Worm (Caenorhabditis elegans) whole organism, L1 larva: ENCODE results near the gene ptc-3.

Source experiments
- C04F5.9 ChIP-seq: sonication (generic microtip); optimal IDR thresholded peaks from 2 replicates; lab custom pipeline; 2016; ENCODE audit warnings: missing genetic modification characterization, missing compliant biosample characterization
- C16A3.4 ChIP-seq: fragments of 150-350 bp; optimal IDR thresholded peaks from 2 replicates; lab custom pipeline; 2014; ENCODE audit warnings: missing biosample characterization, missing genetic modification characterization
- C34B4.2 ChIP-seq: sonication (generic microtip); optimal IDR thresholded peaks from 2 replicates; lab custom pipeline; 2017; ENCODE audit warnings: mild to moderate bottlenecking, missing genetic modification characterization, missing compliant biosample characterization
- F16B12.6 ChIP-seq: fragments of 150-350 bp; optimal IDR thresholded peaks from 2 replicates; lab custom pipeline; 2014; ENCODE audit warnings: missing biosample characterization, missing genetic modification characterization
- aha-1 ChIP-seq: fragments of 150-350 bp; optimal IDR thresholded peaks from 2 replicates; lab custom pipeline; 2014; ENCODE audit warnings: missing biosample characterization, missing genetic modification characterization
- ama-1 ChIP-seq: fragments of 150-350 bp; optimal IDR thresholded peaks from 2 replicates; lab custom pipeline; 2014
- blmp-1 ChIP-seq: fragments of 150-350 bp; optimal IDR thresholded peaks from 2 replicates; lab custom pipeline; 2014; ENCODE audit warnings: missing biosample characterization, missing genetic modification characterization
- ceh-8 ChIP-seq: fragments of 200-800 bp; sonication (Bioruptor generic); optimal IDR thresholded peaks from 2 replicates; lab custom pipeline; 2018; ENCODE audit warnings: mild to moderate bottlenecking, missing genetic modification characterization, moderate library complexity, missing compliant biosample characterization
- ceh-90 ChIP-seq: sonication (generic microtip); optimal IDR thresholded peaks from 2 replicates; lab custom pipeline; 2016; ENCODE audit warnings: missing genetic modification characterization, missing compliant biosample characterization
- dpl-1 ChIP-seq, 3 experiments: fragments of 150-350 bp in 2 of 3; sonication (generic microtip) in 1 of 3; optimal IDR thresholded peaks; 2 replicates each; lab custom pipeline; 2014 to 2017; ENCODE audit warnings: missing biosample characterization in 3 of 3, missing genetic modification characterization in 3 of 3, missing genetic modification reagents in 3 of 3
- dsc-1 ChIP-seq: sonication (generic microtip); optimal IDR thresholded peaks from 2 replicates; lab custom pipeline; 2016; ENCODE audit warnings: mild to moderate bottlenecking, missing genetic modification characterization, missing compliant biosample characterization
- efl-1 ChIP-seq, 4 experiments: fragments of 150-350 bp; optimal IDR thresholded peaks in 3 of 4; peaks in 1 of 4; 1 replicate in 1 of 4; 2 replicates in 3 of 4; lab custom pipeline; 2014; ENCODE audit warnings: missing biosample characterization in 2 of 4, missing genetic modification characterization in 2 of 4, missing genetic modification reagents in 2 of 4
- elt-2 ChIP-seq: sonication (generic microtip); optimal IDR thresholded peaks from 2 replicates; lab custom pipeline; 2016; ENCODE audit warnings: missing genetic modification characterization, mild to moderate bottlenecking, inconsistent platforms, missing compliant biosample characterization, missing genetic modification reagents
- elt-3 ChIP-seq, 6 experiments: fragments of 150-350 bp in 1 of 6; sonication (generic microtip); optimal IDR thresholded peaks; 2 replicates each; lab custom pipeline; 2017 to 2018; ENCODE audit warnings: missing biosample characterization in 6 of 6, missing genetic modification characterization in 6 of 6, inconsistent platforms in 1 of 6
- ets-5 ChIP-seq: fragments of 200-800 bp; sonication (Bioruptor generic); IDR thresholded peaks from 2 replicates; pipeline ENCODE4 v1.3.6; 2022; ENCODE audit warnings: missing genetic modification characterization, missing compliant biosample characterization
- fkh-10 ChIP-seq: sonication (generic microtip); optimal IDR thresholded peaks from 2 replicates; lab custom pipeline; 2017; ENCODE audit warnings: missing biosample characterization, missing genetic modification reagents, missing genetic modification characterization
- fos-1 ChIP-seq: fragments of 150-350 bp; optimal IDR thresholded peaks from 2 replicates; lab custom pipeline; 2014; ENCODE audit warnings: missing biosample characterization, missing genetic modification characterization
- grh-1 ChIP-seq: fragments of 200-800 bp; sonication (Bioruptor generic); IDR thresholded peaks from 2 replicates; pipeline ENCODE4 v1.3.6; 2022; ENCODE audit warnings: missing genetic modification reagents, missing genetic modification characterization, missing compliant biosample characterization
- hlh-17 ChIP-seq: fragments of 200-800 bp; sonication (Bioruptor generic); optimal IDR thresholded peaks from 2 replicates; lab custom pipeline; 2018; ENCODE audit warnings: missing genetic modification characterization, mild to moderate bottlenecking, missing compliant biosample characterization, moderate library complexity, borderline replicate concordance
- hpl-2 ChIP-seq: fragments of 150-350 bp; optimal IDR thresholded peaks from 2 replicates; lab custom pipeline; 2014; ENCODE audit warnings: missing biosample characterization, missing genetic modification reagents, missing genetic modification characterization
- irx-1 ChIP-seq: sonication (generic microtip); optimal IDR thresholded peaks from 2 replicates; lab custom pipeline; 2016; ENCODE audit warnings: missing genetic modification characterization, missing compliant biosample characterization
- isw-1 ChIP-seq: fragments of 200-800 bp; sonication (Bioruptor generic); IDR thresholded peaks from 2 replicates; pipeline ENCODE4 v1.3.6; 2022; ENCODE audit warnings: missing genetic modification characterization, missing compliant biosample characterization
- jun-1 ChIP-seq: fragments of 150-350 bp; optimal IDR thresholded peaks from 2 replicates; lab custom pipeline; 2014; ENCODE audit warnings: missing biosample characterization, missing genetic modification reagents, missing genetic modification characterization
- lin-14 ChIP-seq: fragments of 200-800 bp; sonication (Bioruptor generic); optimal IDR thresholded peaks from 2 replicates; lab custom pipeline; 2018; ENCODE audit warnings: mild to moderate bottlenecking, missing genetic modification characterization, moderate library complexity, missing compliant biosample characterization
- lin-35 ChIP-seq, 2 experiments: fragments of 150-350 bp; optimal IDR thresholded peaks; 2 replicates each; lab custom pipeline; 2014; ENCODE audit warnings: missing biosample characterization in 2 of 2, missing genetic modification characterization in 2 of 2, missing genetic modification reagents in 2 of 2
- lin-39 ChIP-seq: fragments of 150-350 bp; optimal IDR thresholded peaks from 2 replicates; lab custom pipeline; 2014; ENCODE audit warnings: missing biosample characterization, missing genetic modification reagents, missing genetic modification characterization
- lsy-2 ChIP-seq, 2 experiments: fragments of 150-350 bp; optimal IDR thresholded peaks; 2 replicates each; lab custom pipeline; 2014; ENCODE audit warnings: missing biosample characterization in 2 of 2, missing genetic modification characterization in 2 of 2
- mep-1 ChIP-seq: fragments of 150-350 bp; optimal IDR thresholded peaks from 2 replicates; lab custom pipeline; 2014; ENCODE audit warnings: missing biosample characterization, missing genetic modification characterization
- nhr-11 ChIP-seq: fragments of 150-350 bp; optimal IDR thresholded peaks from 2 replicates; lab custom pipeline; 2014; ENCODE audit warnings: missing biosample characterization, missing genetic modification characterization
- nhr-12 ChIP-seq: sonication (generic microtip); optimal IDR thresholded peaks from 2 replicates; lab custom pipeline; 2017; ENCODE audit warnings: missing biosample characterization, missing genetic modification characterization
- nhr-19 ChIP-seq: fragments of 200-800 bp; sonication (Bioruptor generic); conservative IDR thresholded peaks from 2 replicates; pipeline ENCODE4 v1.3.6; 2022; ENCODE audit warnings: missing genetic modification characterization, missing compliant biosample characterization
- nhr-20 ChIP-seq: sonication (generic microtip); optimal IDR thresholded peaks from 2 replicates; lab custom pipeline; 2016; ENCODE audit warnings: mild to moderate bottlenecking, missing genetic modification characterization, missing compliant biosample characterization
- nhr-237 ChIP-seq: fragments of 150-350 bp; optimal IDR thresholded peaks from 2 replicates; lab custom pipeline; 2014; ENCODE audit warnings: missing biosample characterization, missing genetic modification characterization
- nhr-28 ChIP-seq: fragments of 150-350 bp; optimal IDR thresholded peaks from 2 replicates; lab custom pipeline; 2014; ENCODE audit warnings: missing biosample characterization, missing genetic modification characterization
- nhr-47 ChIP-seq: sonication (generic microtip); optimal IDR thresholded peaks from 2 replicates; lab custom pipeline; 2016; ENCODE audit warnings: mild to moderate bottlenecking, missing genetic modification characterization, moderate library complexity, missing compliant biosample characterization
- nhr-71 ChIP-seq: sonication (generic microtip); optimal IDR thresholded peaks from 2 replicates; lab custom pipeline; 2016; ENCODE audit warnings: mild to moderate bottlenecking, missing genetic modification characterization, moderate library complexity, missing compliant biosample characterization
- nhr-84 ChIP-seq: sonication (generic microtip); optimal IDR thresholded peaks from 2 replicates; lab custom pipeline; 2017; ENCODE audit warnings: missing biosample characterization, missing genetic modification characterization
- nhr-85 ChIP-seq: sonication (generic microtip); peaks from one replicate; lab custom pipeline; 2016; ENCODE audit warnings: missing genetic modification characterization, inconsistent platforms, missing compliant biosample characterization
- nhr-90 ChIP-seq: sonication (generic microtip); optimal IDR thresholded peaks from 2 replicates; lab custom pipeline; 2016; ENCODE audit warnings: mild to moderate bottlenecking, missing genetic modification characterization, missing compliant biosample characterization; ENCODE audit not compliant: poor library complexity
- rnt-1 ChIP-seq: sonication (generic microtip); optimal IDR thresholded peaks from 2 replicates; lab custom pipeline; 2016; ENCODE audit warnings: mild to moderate bottlenecking, missing genetic modification characterization, moderate library complexity, missing compliant biosample characterization
- skn-1 ChIP-seq: fragments of 150-350 bp; optimal IDR thresholded peaks from 2 replicates; lab custom pipeline; 2014; ENCODE audit warnings: missing biosample characterization, missing genetic modification characterization
- snpc-4 ChIP-seq: fragments of 150-350 bp; optimal IDR thresholded peaks from 2 replicates; lab custom pipeline; 2014; ENCODE audit warnings: missing biosample characterization, missing genetic modification characterization
- snu-23 ChIP-seq: sonication (generic microtip); optimal IDR thresholded peaks from 2 replicates; lab custom pipeline; 2016; ENCODE audit warnings: missing genetic modification characterization, missing compliant biosample characterization
- sox-4 ChIP-seq: sonication (generic microtip); optimal IDR thresholded peaks from 2 replicates; lab custom pipeline; 2016; ENCODE audit warnings: missing genetic modification characterization, missing compliant biosample characterization
- sptf-1 ChIP-seq: fragments of 150-350 bp; optimal IDR thresholded peaks from 2 replicates; lab custom pipeline; 2014; ENCODE audit warnings: missing biosample characterization, missing genetic modification characterization
- tbx-2 ChIP-seq: sonication (generic microtip); optimal IDR thresholded peaks from 2 replicates; lab custom pipeline; 2016; ENCODE audit warnings: missing genetic modification characterization, missing compliant biosample characterization
- tlp-1 ChIP-seq: fragments of 150-350 bp; optimal IDR thresholded peaks from 2 replicates; lab custom pipeline; 2014; ENCODE audit warnings: missing biosample characterization, missing genetic modification characterization
- unc-130 ChIP-seq: fragments of 150-350 bp; optimal IDR thresholded peaks from 2 replicates; lab custom pipeline; 2017; ENCODE audit warnings: missing biosample characterization, missing genetic modification characterization, inconsistent platforms
- unc-62 ChIP-seq: fragments of 150-350 bp; optimal IDR thresholded peaks from 2 replicates; lab custom pipeline; 2014; ENCODE audit warnings: missing biosample characterization, missing genetic modification reagents, missing genetic modification characterization
- unc-98 ChIP-seq: fragments of 200-800 bp; sonication (Bioruptor generic); IDR thresholded peaks from 2 replicates; pipeline ENCODE4 v1.3.6; 2022; ENCODE audit warnings: missing genetic modification characterization, missing compliant biosample characterization
- vab-15 ChIP-seq: sonication (generic microtip); optimal IDR thresholded peaks from 2 replicates; lab custom pipeline; 2017; ENCODE audit warnings: missing genotype, mild to moderate bottlenecking, missing genetic modification characterization, missing compliant biosample characterization
- xbp-1 ChIP-seq: sonication (generic microtip); optimal IDR thresholded peaks from 2 replicates; lab custom pipeline; 2016; ENCODE audit warnings: missing genetic modification characterization, missing compliant biosample characterization
- ztf-4 ChIP-seq: fragments of 150-350 bp; optimal IDR thresholded peaks from 2 replicates; lab custom pipeline; 2014; ENCODE audit warnings: missing biosample characterization, missing genetic modification characterization

ptc-3 gene

DNA sequence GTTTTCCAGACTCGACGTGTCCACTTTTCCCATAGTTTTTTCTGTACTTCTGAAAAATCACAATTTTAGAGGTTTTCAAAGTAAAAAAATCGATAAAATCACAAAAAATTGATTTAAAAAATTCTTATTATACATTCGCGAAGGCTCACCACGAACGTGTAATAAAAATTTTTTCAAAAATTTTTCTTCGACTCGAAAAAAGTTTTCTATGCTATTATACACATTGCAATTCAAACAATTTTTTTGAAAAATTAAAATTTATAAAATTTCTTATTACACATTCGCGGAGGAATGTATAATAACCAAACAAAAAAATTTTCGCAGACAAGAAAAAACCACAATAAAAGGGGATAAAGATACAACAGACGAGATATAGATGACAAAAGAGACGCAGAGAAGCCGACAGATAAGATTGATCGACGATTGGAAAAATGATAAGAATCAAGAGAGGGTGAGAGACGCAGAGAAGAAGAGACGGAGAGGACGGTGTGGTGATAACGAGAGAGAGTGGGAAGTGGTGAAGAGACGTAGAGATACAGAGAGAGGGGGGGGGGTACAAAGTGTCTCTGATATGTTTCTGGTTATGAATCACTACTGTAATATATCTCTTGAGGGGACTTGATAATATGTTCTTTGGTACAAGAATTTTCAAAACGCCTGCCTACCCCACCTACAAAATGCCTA is 51.7 kb downstream of the ptc-3 start, which contains the start of gene nhr-119:
Gene nhr-119 (minus strand): TSS at position 51 of the 684 bp plus-strand sequence.
- no peak for TF ChIP-seq C04F5.9 (tag; lab: Kevin White, UChicago)
- no peak for TF ChIP-seq sptf-1 (tag; lab: Kevin White, UChicago)
- no peak for TF ChIP-seq unc-98 (GFP tag; lab: Robert Waterston, UW)
- peak; percentile 95 for TF ChIP-seq elt-2 (tag; lab: Kevin White, UChicago)
- TF ChIP-seq ama-1 (lab: Kevin White, UChicago), result peak; percentile 0
- peak; percentile 69 for TF ChIP-seq blmp-1
- TF ChIP-seq lin-39 (tag; lab: Kevin White, UChicago), result peak; percentile 92
- TF ChIP-seq dsc-1 (tag; lab: Kevin White, UChicago), result no peak
- peak; percentile 71 for TF ChIP-seq grh-1 (GFP tag; lab: Robert Waterston, UW)
- peak in 3 of 6 experiments; percentile 91 to 99 (median 91) for TF ChIP-seq elt-3 (tag; optimal IDR thresholded peaks at IDR 0.05; lab: Kevin White, UChicago)
- no peak for TF ChIP-seq snpc-4 (tag; lab: Kevin White, UChicago)
- TF ChIP-seq isw-1 (GFP tag; lab: Robert Waterston, UW), result no peak
- TF ChIP-seq tlp-1, result no peak
- TF ChIP-seq nhr-84 (tag; lab: Kevin White, UChicago), result no peak
- TF ChIP-seq ceh-90 (tag; lab: Kevin White, UChicago), result no peak
- TF ChIP-seq mep-1 (tag; lab: Kevin White, UChicago), result peak; percentile 52
- TF ChIP-seq C34B4.2, result no peak
- no peak for TF ChIP-seq hpl-2
- TF ChIP-seq nhr-28 (tag; lab: Kevin White, UChicago), result no peak
- TF ChIP-seq nhr-85 (tag; lab: Kevin White, UChicago), result peak; percentile 98
- no peak for TF ChIP-seq unc-62 (GFP tag; lab: Kevin White, UChicago)
- TF ChIP-seq sox-4 (tag; lab: Kevin White, UChicago), result no peak
- TF ChIP-seq fos-1 (tag; lab: Kevin White, UChicago), result no peak
- TF ChIP-seq jun-1 (tag; lab: Kevin White, UChicago), result peak; percentile 73
- TF ChIP-seq nhr-20 (tag; lab: Kevin White, UChicago), result peak; percentile 90
- TF ChIP-seq snu-23 (GFP tag; lab: Kevin White, UChicago), result peak; percentile 83
- TF ChIP-seq nhr-71 (tag; lab: Kevin White, UChicago), result peak; percentile 94
- no peak for TF ChIP-seq fkh-10 (GFP tag; lab: Kevin White, UChicago)
- peak; percentile 83 for TF ChIP-seq lin-14
- peak; percentile 48 for TF ChIP-seq unc-130 (tag; lab: Kevin White, UChicago)
- TF ChIP-seq nhr-11 (tag; lab: Kevin White, UChicago), result peak; percentile 86
- TF ChIP-seq F16B12.6 (tag; lab: Kevin White, UChicago), result no peak
- peak; percentile 77 for TF ChIP-seq nhr-47 (tag; lab: Kevin White, UChicago)
- TF ChIP-seq ets-5 (GFP tag; lab: Robert Waterston, UW), result no peak
- peak; percentile 69 to 74 for TF ChIP-seq lsy-2 (tag; optimal IDR thresholded peaks at IDR 0.05; lab: Kevin White, UChicago)
- no peak for TF ChIP-seq hlh-17 (GFP tag; lab: Kevin White, UChicago)
- peak; percentile 61 to 65 for TF ChIP-seq efl-1 (optimal IDR thresholded peaks at IDR 0.05; lab: Kevin White, UChicago)
- TF ChIP-seq efl-1 (GFP tag; optimal IDR thresholded peaks at IDR 0.05 in 1 of 2; lab: Kevin White, UChicago), result peak; percentile 23 to 95
- TF ChIP-seq tbx-2 (tag; lab: Kevin White, UChicago), result peak; percentile 77
- peak; percentile 28 for TF ChIP-seq irx-1 (tag; lab: Kevin White, UChicago)
- TF ChIP-seq aha-1, result no peak
- TF ChIP-seq lin-35 (GFP tag; optimal IDR thresholded peaks at IDR 0.05; lab: Kevin White, UChicago), result peak; percentile 6 to 69
- peak; percentile 4 for TF ChIP-seq skn-1 (tag; lab: Kevin White, UChicago)
- TF ChIP-seq ceh-8 (GFP tag; lab: Kevin White, UChicago), result no peak
- peak; percentile 50 for TF ChIP-seq xbp-1 (tag; lab: Kevin White, UChicago)
- no peak for TF ChIP-seq nhr-12
- TF ChIP-seq ztf-4 (tag; lab: Kevin White, UChicago), result peak; percentile 40
- TF ChIP-seq nhr-90 (tag; lab: Kevin White, UChicago), result peak; percentile 87
- no peak for TF ChIP-seq vab-15 (tag; lab: Kevin White, UChicago)
- TF ChIP-seq dpl-1 (GFP tag; optimal IDR thresholded peaks at IDR 0.05; lab: Kevin White, UChicago), result peak; percentile 32 to 58 (median 34)
- no peak for TF ChIP-seq nhr-237
- peak; percentile 19 for TF ChIP-seq C16A3.4 (tag; lab: Kevin White, UChicago)
- TF ChIP-seq nhr-19 (GFP tag; lab: Robert Waterston, UW), result peak; percentile 85
- TF ChIP-seq rnt-1 (tag; lab: Kevin White, UChicago), result peak; percentile 87
